Worm (Caenorhabditis elegans) whole organism, L4 larva: Measurements from ENCODE around the gene puf-11.

ENCODE experiments used
- D1046.2 ChIP-seq: fragments of 200-800 bp; sonication (Bioruptor generic); IDR thresholded peaks from 2 replicates; pipeline ENCODE4 v1.3.6; 2022; ENCODE audit warnings: missing genetic modification characterization, missing compliant biosample characterization
- F37D6.2 ChIP-seq: sonication (generic microtip); optimal IDR thresholded peaks from 2 replicates; lab custom pipeline; 2016; ENCODE audit warnings: mild to moderate bottlenecking, missing genetic modification characterization, missing compliant biosample characterization
- aly-2 ChIP-seq: sonication (generic microtip); optimal IDR thresholded peaks from 2 replicates; lab custom pipeline; 2018; ENCODE audit warnings: missing biosample characterization, missing genetic modification characterization
- ama-1 ChIP-seq: fragments of 150-350 bp; optimal IDR thresholded peaks from 2 replicates; lab custom pipeline; 2014; ENCODE audit warnings: inconsistent platforms, mixed read lengths
- arid-1 ChIP-seq: fragments of 200-800 bp; sonication (Bioruptor generic); conservative IDR thresholded peaks from 2 replicates; pipeline ENCODE4 v1.3.6; 2022; ENCODE audit warnings: missing genetic modification reagents, missing genetic modification characterization, missing compliant biosample characterization
- daf-16 ChIP-seq, 3 experiments: sonication (generic microtip); optimal IDR thresholded peaks; 2 replicates each; lab custom pipeline; 2016 to 2017; ENCODE audit warnings: missing genetic modification characterization in 3 of 3, missing genetic modification reagents in 3 of 3, mild to moderate bottlenecking in 2 of 3, missing compliant biosample characterization in 2 of 3, missing biosample characterization in 1 of 3, moderate library complexity in 1 of 3
- dve-1 ChIP-seq: sonication (generic microtip); optimal IDR thresholded peaks from 2 replicates; lab custom pipeline; 2017; ENCODE audit warnings: antibody characterized with exemption, mild to moderate bottlenecking, missing genetic modification characterization, missing compliant biosample characterization; ENCODE audit not compliant: insufficient read depth
- jun-1 ChIP-seq: fragments of 150-350 bp; optimal IDR thresholded peaks from 2 replicates; lab custom pipeline; 2014; ENCODE audit warnings: missing biosample characterization, missing genetic modification reagents, missing genetic modification characterization
- mdl-1 ChIP-seq, 2 experiments: fragments of 150-350 bp in 1 of 2; sonication (generic microtip) in 1 of 2; optimal IDR thresholded peaks; 2 replicates each; lab custom pipeline; 2014 to 2017; ENCODE audit warnings: missing biosample characterization in 2 of 2, missing genetic modification characterization in 2 of 2
- nhr-25 ChIP-seq: sonication (generic microtip); optimal IDR thresholded peaks from 2 replicates; lab custom pipeline; 2017; ENCODE audit warnings: missing genetic modification characterization, mild to moderate bottlenecking, missing compliant biosample characterization, antibody characterized with exemption, moderate library complexity, borderline replicate concordance; ENCODE audit not compliant: insufficient read depth
- snpc-1.2 ChIP-seq: fragments of 200-800 bp; sonication (Bioruptor generic); IDR thresholded peaks from 2 replicates; pipeline ENCODE4 v1.3.6; 2022; ENCODE audit warnings: missing genetic modification reagents, missing genetic modification characterization, missing compliant biosample characterization
- snpc-4 ChIP-seq: fragments of 150-350 bp; optimal IDR thresholded peaks from 2 replicates; lab custom pipeline; 2014; ENCODE audit warnings: missing biosample characterization, missing genetic modification characterization
- unc-130 ChIP-seq: sonication (generic microtip); optimal IDR thresholded peaks from 2 replicates; lab custom pipeline; 2016; ENCODE audit warnings: missing genetic modification reagents, missing genetic modification characterization, missing compliant biosample characterization

DNA sequence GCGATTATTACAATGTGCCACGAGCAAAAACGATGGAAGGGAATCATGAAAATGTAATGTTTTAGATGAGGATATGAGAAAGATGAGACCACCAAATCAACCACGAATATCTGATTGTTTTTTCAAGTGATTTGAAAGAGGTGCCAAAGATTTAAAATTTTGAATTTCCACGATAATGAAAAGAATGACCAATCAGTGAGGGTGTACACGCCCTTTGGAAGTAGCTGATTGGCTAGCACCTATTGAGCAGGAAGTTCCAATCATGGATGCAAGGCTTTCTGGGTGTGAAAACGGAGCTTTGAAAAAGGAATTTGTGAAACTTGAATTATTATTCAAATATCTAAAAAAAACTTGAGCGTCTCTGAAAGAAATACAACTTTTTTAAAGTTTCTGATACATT lies 29.8 kb upstream of the puf-11 start:
- no peak for TF ChIP-seq mdl-1 (tag; optimal IDR thresholded peaks at IDR 0.05; lab: Kevin White, UChicago)
- TF ChIP-seq nhr-25 (tag; lab: Kevin White, UChicago) = no peak
- no peak for TF ChIP-seq unc-130 (GFP tag; lab: Kevin White, UChicago)
- no peak for TF ChIP-seq F37D6.2 (tag; lab: Kevin White, UChicago)
- no peak for TF ChIP-seq arid-1
- no peak for TF ChIP-seq snpc-4
- no peak for TF ChIP-seq jun-1
- TF ChIP-seq dve-1 (tag; lab: Kevin White, UChicago) = no peak
- TF ChIP-seq aly-2 (tag; lab: Kevin White, UChicago) = no peak
- TF ChIP-seq snpc-1.2 (GFP tag; lab: Robert Waterston, UW) = no peak
- no peak for TF ChIP-seq D1046.2 (GFP tag; lab: Robert Waterston, UW)
- TF ChIP-seq ama-1 (lab: Kevin White, UChicago) = no peak
- TF ChIP-seq daf-16 (GFP tag; optimal IDR thresholded peaks at IDR 0.05; lab: Kevin White, UChicago) = no peak
- no peak for TF ChIP-seq daf-16 (tag; optimal IDR thresholded peaks at IDR 0.05; lab: Kevin White, UChicago)
